Fruit fly (Drosophila melanogaster) whole organism, wandering third instar larva: ENCODE measurements around the gene Faa.

ENCODE experiments used
- Abd-B ChIP-seq: fragments of >200 bp; optimal IDR thresholded peaks from 2 replicates; lab custom pipeline; 2017; ENCODE audit warnings: missing biosample characterization, missing genetic modification characterization
- CG32264 ChIP-seq: fragments of 200-800 bp; sonication (Bioruptor generic); optimal IDR thresholded peaks from 2 replicates; lab custom pipeline; 2016; ENCODE audit warnings: missing biosample characterization, missing genetic modification characterization
- CG9705 ChIP-seq: fragments of 200-800 bp; sonication (Bioruptor generic); optimal IDR thresholded peaks from 2 replicates; lab custom pipeline; 2018; ENCODE audit warnings: missing biosample characterization, mild to moderate bottlenecking, missing genetic modification characterization
- Dfd ChIP-seq: fragments of >200 bp; optimal IDR thresholded peaks from 2 replicates; lab custom pipeline; 2017; ENCODE audit warnings: missing biosample characterization, missing genetic modification characterization
- Dif ChIP-seq: fragments of 200-275, 200-300 bp; sonication (Bioruptor generic); optimal IDR thresholded peaks from 2 replicates; lab custom pipeline; 2018; ENCODE audit warnings: missing biosample characterization, missing genetic modification characterization; ENCODE audit not compliant: partially characterized antibody
- GATAd ChIP-seq: sonication (Bioruptor generic); optimal IDR thresholded peaks from 2 replicates; lab custom pipeline; 2016; ENCODE audit warnings: missing biosample characterization, missing genetic modification characterization
- HLH106 ChIP-seq: fragments of 200-800 bp; optimal IDR thresholded peaks from 3 replicates; lab custom pipeline; 2019; ENCODE audit warnings: missing biosample characterization, mild to moderate bottlenecking, missing genetic modification characterization, moderate library complexity
- Hnf4 ChIP-seq: fragments of 200-800 bp; sonication (Bioruptor generic); optimal IDR thresholded peaks from 2 replicates; lab custom pipeline; 2016; ENCODE audit warnings: missing biosample characterization, mild to moderate bottlenecking, missing genetic modification characterization
- Hr78 ChIP-seq: fragments of >200 bp; optimal IDR thresholded peaks from 2 replicates; lab custom pipeline; 2017; ENCODE audit warnings: missing biosample characterization, missing genetic modification characterization
- Hr83 ChIP-seq: fragments of 200-300 bp; sonication (Bioruptor generic); optimal IDR thresholded peaks from 2 replicates; lab custom pipeline; 2016; ENCODE audit warnings: missing biosample characterization, mild to moderate bottlenecking, missing genetic modification characterization, moderate library complexity; ENCODE audit not compliant: poor library complexity, severe bottlenecking
- Jra ChIP-seq: sonication (Bioruptor generic); optimal IDR thresholded peaks from 2 replicates; lab custom pipeline; 2016; ENCODE audit warnings: missing biosample characterization, missing genetic modification characterization
- Mio ChIP-seq: sonication (Bioruptor generic); optimal IDR thresholded peaks from 2 replicates; lab custom pipeline; 2016; ENCODE audit warnings: missing biosample characterization, missing genetic modification characterization
- Myc ChIP-seq: fragments of >200 bp; optimal IDR thresholded peaks from 2 replicates; lab custom pipeline; 2017
- OdsH ChIP-seq: fragments of 200-800 bp; sonication (Bioruptor generic); optimal IDR thresholded peaks from 2 replicates; lab custom pipeline; 2016; ENCODE audit warnings: missing biosample characterization, mild to moderate bottlenecking, missing genetic modification characterization
- Rel ChIP-seq, 2 experiments: fragments of 200-800 bp; sonication (Bioruptor generic) in 1 of 2; optimal IDR thresholded peaks; 2 replicates in 1 of 2; 3 replicates in 1 of 2; lab custom pipeline; 2016 to 2019; ENCODE audit warnings: mild to moderate bottlenecking in 2 of 2, missing biosample characterization in 2 of 2, missing genetic modification characterization in 2 of 2, moderate library complexity in 1 of 2
- Vsx2 ChIP-seq: fragments of 200-300, 225-300 bp; sonication (Bioruptor generic); optimal IDR thresholded peaks from 2 replicates; lab custom pipeline; 2018; ENCODE audit warnings: missing biosample characterization, missing genetic modification characterization; ENCODE audit not compliant: partially characterized antibody
- br ChIP-seq: fragments of 200-800 bp; sonication (Bioruptor generic); optimal IDR thresholded peaks from 2 replicates; lab custom pipeline; 2016; ENCODE audit warnings: missing biosample characterization, missing genetic modification characterization
- brk ChIP-seq: fragments of 200-800 bp; sonication (Bioruptor generic); optimal IDR thresholded peaks from 2 replicates; lab custom pipeline; 2016; ENCODE audit warnings: missing biosample characterization, mild to moderate bottlenecking, missing genetic modification characterization
- dl ChIP-seq, 2 experiments: fragments of 175-275, 200-275 bp in 1 of 2; fragments of 200-275 bp in 1 of 2; sonication (Bioruptor generic); optimal IDR thresholded peaks; lab custom pipeline; 2018; ENCODE audit warnings: mild to moderate bottlenecking in 2 of 2, missing biosample characterization in 2 of 2, missing genetic modification characterization in 2 of 2, moderate library complexity in 2 of 2; ENCODE audit not compliant: partially characterized antibody in 2 of 2, insufficient read depth in 1 of 2
- dmrt93B ChIP-seq: fragments of 200-800 bp; sonication (Bioruptor generic); optimal IDR thresholded peaks from 2 replicates; lab custom pipeline; 2018; ENCODE audit warnings: missing biosample characterization, mild to moderate bottlenecking, missing genetic modification characterization
- dsf ChIP-seq: sonication (Bioruptor generic); optimal IDR thresholded peaks from 2 replicates; lab custom pipeline; 2016; ENCODE audit warnings: missing biosample characterization, missing genetic modification characterization, borderline replicate concordance
- ey ChIP-seq: fragments of 200-800 bp; sonication (Bioruptor generic); optimal IDR thresholded peaks from 2 replicates; lab custom pipeline; 2016; ENCODE audit warnings: missing biosample characterization, missing genetic modification characterization
- foxo ChIP-seq, 2 experiments: fragments of 200-800 bp; sonication (Bioruptor generic); optimal IDR thresholded peaks; 2 replicates in 1 of 2; 3 replicates in 1 of 2; lab custom pipeline; 2016 to 2017; ENCODE audit warnings: missing biosample characterization in 2 of 2, missing genetic modification characterization in 2 of 2
- fru ChIP-seq: fragments of 200-800 bp; sonication (Bioruptor generic); optimal IDR thresholded peaks from 3 replicates; lab custom pipeline; 2016; ENCODE audit warnings: missing biosample characterization, mild to moderate bottlenecking, missing genetic modification characterization
- h ChIP-seq: fragments of 200-800 bp; sonication (Bioruptor generic); optimal IDR thresholded peaks from 3 replicates; lab custom pipeline; 2016; ENCODE audit warnings: missing biosample characterization, mild to moderate bottlenecking, missing genetic modification characterization
- jim ChIP-seq: fragments of 175-275, 200-325 bp; sonication (Bioruptor generic); optimal IDR thresholded peaks from 2 replicates; lab custom pipeline; 2016; ENCODE audit warnings: missing biosample characterization, mild to moderate bottlenecking, missing genetic modification characterization
- lola ChIP-seq: fragments of >200 bp; optimal IDR thresholded peaks from 2 replicates; lab custom pipeline; 2017; ENCODE audit warnings: missing biosample characterization, missing genetic modification characterization
- pan ChIP-seq: fragments of >200 bp; optimal IDR thresholded peaks from 2 replicates; lab custom pipeline; 2017
- psq ChIP-seq: fragments of 200-800 bp; sonication (Bioruptor generic); optimal IDR thresholded peaks from 3 replicates; lab custom pipeline; 2017; ENCODE audit warnings: missing biosample characterization, mild to moderate bottlenecking, missing genetic modification characterization, moderate library complexity
- rgr ChIP-seq: fragments of 200-800 bp; sonication (Bioruptor generic); optimal IDR thresholded peaks from 3 replicates; lab custom pipeline; 2016; ENCODE audit warnings: missing biosample characterization, mild to moderate bottlenecking, missing genetic modification characterization
- sage ChIP-seq: fragments of 200-800 bp; sonication (Bioruptor generic); optimal IDR thresholded peaks from 2 replicates; lab custom pipeline; 2016; ENCODE audit warnings: missing biosample characterization, mild to moderate bottlenecking, missing genetic modification characterization
- sv ChIP-seq: fragments of 200-800 bp; sonication (Bioruptor generic); optimal IDR thresholded peaks from 3 replicates; lab custom pipeline; 2016; ENCODE audit warnings: missing biosample characterization, missing genetic modification characterization
- tai ChIP-seq: sonication (Bioruptor generic); optimal IDR thresholded peaks from 2 replicates; lab custom pipeline; 2016; ENCODE audit warnings: missing biosample characterization, missing genetic modification characterization
- usp ChIP-seq: fragments of >200 bp; optimal IDR thresholded peaks from 2 replicates; lab custom pipeline; 2017; ENCODE audit warnings: missing biosample characterization, missing genetic modification characterization
- woc ChIP-seq: sonication (Bioruptor generic); optimal IDR thresholded peaks from 2 replicates; lab custom pipeline; 2016; ENCODE audit warnings: missing biosample characterization, mild to moderate bottlenecking, missing genetic modification characterization

The Faa gene

dm6 chr3L:4121589-4121988 lies 47.8 kb upstream of the Faa start:
- TF ChIP-seq GATAd (GFP tag; lab: Kevin White, UChicago), result no peak
- no peak for TF ChIP-seq OdsH
- no peak for TF ChIP-seq rgr (GFP tag; lab: Kevin White, UChicago)
- TF ChIP-seq sv, result no peak
- no peak for TF ChIP-seq Vsx2 (GFP tag; lab: Kevin White, UChicago)
- TF ChIP-seq CG9705, result no peak
- TF ChIP-seq tai, result no peak
- TF ChIP-seq Hr83 (GFP tag; lab: Kevin White, UChicago), result no peak
- no peak for TF ChIP-seq Dif (GFP tag; lab: Kevin White, UChicago)
- no peak for TF ChIP-seq h (GFP tag; lab: Kevin White, UChicago)
- no peak for TF ChIP-seq foxo (GFP tag; optimal IDR thresholded peaks at IDR 0.05; lab: Kevin White, UChicago)
- TF ChIP-seq Abd-B (GFP tag; lab: Kevin White, UChicago), result no peak
- no peak for TF ChIP-seq dl (GFP tag; optimal IDR thresholded peaks at IDR 0.05; lab: Kevin White, UChicago; ENCODE audit: insufficient read depth in 1 of 2, partially characterized antibody in 2 of 2)
- TF ChIP-seq Rel (GFP tag; optimal IDR thresholded peaks at IDR 0.05; lab: Kevin White, UChicago), result no peak
- no peak for TF ChIP-seq Rel (tag; optimal IDR thresholded peaks at IDR 0.05; lab: Kevin White, UChicago)
- TF ChIP-seq dsf (GFP tag; lab: Kevin White, UChicago), result no peak
- TF ChIP-seq Mio (GFP tag; lab: Kevin White, UChicago), result no peak
- TF ChIP-seq fru (GFP tag; lab: Kevin White, UChicago), result no peak
- TF ChIP-seq Hr78 (GFP tag; lab: Kevin White, UChicago), result no peak
- TF ChIP-seq dmrt93B, result no peak

- TF ChIP-seq tai (no peak), ey (GFP tag; lab: Kevin White, UChicago) (peak; percentile 1), Rel (GFP tag; optimal IDR thresholded peaks at IDR 0.05; lab: Kevin White, UChicago) (no peak), Rel (tag; optimal IDR thresholded peaks at IDR 0.05; lab: Kevin White, UChicago) (peak; percentile 58), jim (GFP tag; lab: Kevin White, UChicago) (no peak), Mio (GFP tag; lab: Kevin White, UChicago) (no peak), CG32264 (GFP tag; lab: Kevin White, UChicago) (no peak), br (GFP tag; lab: Kevin White, UChicago) (no peak), dmrt93B (no peak), Vsx2 (GFP tag; lab: Kevin White, UChicago) (no peak), Hnf4 (GFP tag; lab: Kevin White, UChicago) (no peak), Jra (GFP tag; lab: Kevin White, UChicago) (peak; percentile 57), HLH106 (no peak), OdsH (no peak), dl (GFP tag; optimal IDR thresholded peaks at IDR 0.05; lab: Kevin White, UChicago; ENCODE audit: insufficient read depth in 1 of 2, partially characterized antibody in 2 of 2) (no peak), dsf (GFP tag; lab: Kevin White, UChicago) (no peak), foxo (GFP tag; optimal IDR thresholded peaks at IDR 0.05; lab: Kevin White, UChicago) (peak in 1 of 2 experiments; percentile 26), brk (GFP tag; lab: Kevin White, UChicago) (no peak), h (GFP tag; lab: Kevin White, UChicago) (peak; percentile 10), CG9705 (no peak), usp (GFP tag; lab: Kevin White, UChicago) (no peak), lola (no peak), Hr83 (GFP tag; lab: Kevin White, UChicago) (peak; percentile 85), fru (GFP tag; lab: Kevin White, UChicago) (no peak), Dfd (no peak), woc (GFP tag; lab: Kevin White, UChicago) (peak; percentile 65), sage (no peak), rgr (GFP tag; lab: Kevin White, UChicago) (no peak), Abd-B (GFP tag; lab: Kevin White, UChicago) (no peak), Myc (no peak), psq (GFP tag; lab: Kevin White, UChicago) (peak; percentile 57), Dif (GFP tag; lab: Kevin White, UChicago) (no peak), pan (lab: Kevin White, UChicago) (no peak)
Observed at dm6 chr3L:4120358-4121349, 46.9 kb upstream of the Faa start.
